Worm (Caenorhabditis elegans) whole organism, young adult: ENCODE results near the gene irld-14.

ENCODE experiments used
- B0019.2 ChIP-seq: fragments of 200-800 bp; sonication (Bioruptor generic); conservative IDR thresholded peaks from 2 replicates; pipeline ENCODE4 v1.3.6; 2022; ENCODE audit warnings: missing genetic modification reagents, missing genetic modification characterization, missing compliant biosample characterization
- B0035.1 ChIP-seq: sonication (generic microtip); optimal IDR thresholded peaks from 2 replicates; lab custom pipeline; 2016; ENCODE audit warnings: missing genetic modification characterization, mild to moderate bottlenecking, missing compliant biosample characterization, missing genotype, missing genetic modification reagents
- F23B12.7 ChIP-seq: sonication (generic microtip); optimal IDR thresholded peaks from 2 replicates; lab custom pipeline; 2017; ENCODE audit warnings: missing genetic modification characterization, mild to moderate bottlenecking, missing compliant biosample characterization, antibody characterized with exemption, moderate library complexity; ENCODE audit not compliant: insufficient read depth
- F39B2.1 ChIP-seq: fragments of 200-800 bp; sonication (Bioruptor generic); IDR thresholded peaks from 2 replicates; pipeline ENCODE4 v1.3.6; 2022; ENCODE audit warnings: missing genetic modification reagents, missing genetic modification characterization, missing compliant biosample characterization
- F57A8.1 ChIP-seq: fragments of 200-800 bp; sonication (Bioruptor generic); optimal IDR thresholded peaks from 2 replicates; lab custom pipeline; 2018; ENCODE audit warnings: mild to moderate bottlenecking, missing genetic modification characterization, moderate library complexity, missing compliant biosample characterization
- K12H6.12 ChIP-seq: fragments of 200-800 bp; sonication (Bioruptor generic); optimal IDR thresholded peaks from 2 replicates; lab custom pipeline; 2018; ENCODE audit warnings: mild to moderate bottlenecking, missing genetic modification characterization, missing compliant biosample characterization
- T07F8.4 ChIP-seq: sonication (generic microtip); optimal IDR thresholded peaks from 2 replicates; lab custom pipeline; 2016; ENCODE audit warnings: mild to moderate bottlenecking, missing genetic modification characterization, moderate library complexity, missing compliant biosample characterization
- T26A5.8 ChIP-seq: sonication (generic microtip); optimal IDR thresholded peaks from 2 replicates; lab custom pipeline; 2016; ENCODE audit warnings: missing genetic modification characterization, missing compliant biosample characterization
- Y56A3A.18 ChIP-seq: fragments of 200-800 bp; sonication (Bioruptor generic); IDR thresholded peaks from 2 replicates; pipeline ENCODE4 v1.3.6; 2022; ENCODE audit warnings: missing genetic modification reagents, missing genetic modification characterization, missing compliant biosample characterization
- Y67H2A.10 ChIP-seq: fragments of 200-800 bp; sonication (Bioruptor generic); conservative IDR thresholded peaks from 2 replicates; pipeline ENCODE4 v1.3.6; 2022; ENCODE audit warnings: missing genetic modification reagents, missing genetic modification characterization, missing compliant biosample characterization
- athp-1 ChIP-seq: sonication (generic microtip); optimal IDR thresholded peaks from 2 replicates; lab custom pipeline; 2017; ENCODE audit warnings: mild to moderate bottlenecking, missing genetic modification characterization, missing compliant biosample characterization
- attf-3 ChIP-seq: fragments of 200-800 bp; sonication (Bioruptor generic); conservative IDR thresholded peaks from 2 replicates; pipeline ENCODE4 v1.3.6; 2022; ENCODE audit warnings: missing genetic modification reagents, missing genetic modification characterization, missing compliant biosample characterization
- attf-5 ChIP-seq: fragments of 200-800 bp; sonication (Bioruptor generic); optimal IDR thresholded peaks from 2 replicates; lab custom pipeline; 2018; ENCODE audit warnings: mild to moderate bottlenecking, missing genetic modification characterization, missing compliant biosample characterization
- attf-6 ChIP-seq: fragments of 200-800 bp; sonication (Bioruptor generic); IDR thresholded peaks from 2 replicates; pipeline ENCODE4 v1.3.6; 2022; ENCODE audit warnings: missing genetic modification reagents, missing genetic modification characterization, missing compliant biosample characterization
- ceh-40 ChIP-seq: fragments of 200-800 bp; sonication (Bioruptor generic); IDR thresholded peaks from 2 replicates; pipeline ENCODE4 v1.3.6; 2022; ENCODE audit warnings: missing genetic modification characterization, missing compliant biosample characterization
- ceh-58 ChIP-seq: fragments of 200-800 bp; sonication (Bioruptor generic); IDR thresholded peaks from 2 replicates; pipeline ENCODE4 v1.3.6; 2022; ENCODE audit warnings: missing genetic modification characterization, missing compliant biosample characterization
- dox-1 ChIP-seq: fragments of 200-800 bp; sonication (Bioruptor generic); IDR thresholded peaks from 2 replicates; pipeline ENCODE4 v1.3.6; 2022; ENCODE audit warnings: missing genetic modification reagents, missing genetic modification characterization, missing compliant biosample characterization
- efl-1 ChIP-seq: fragments of 150-350 bp; optimal IDR thresholded peaks from 2 replicates; lab custom pipeline; 2014; ENCODE audit warnings: missing biosample characterization, missing genetic modification reagents, missing genetic modification characterization
- egrh-3 ChIP-seq: fragments of 200-800 bp; sonication (Bioruptor generic); IDR thresholded peaks from 2 replicates; pipeline ENCODE4 v1.3.6; 2022; ENCODE audit warnings: missing genetic modification reagents, missing genetic modification characterization, missing compliant biosample characterization
- gei-17 ChIP-seq: fragments of 200-800 bp; sonication (Bioruptor generic); optimal IDR thresholded peaks from 2 replicates; lab custom pipeline; 2018; ENCODE audit warnings: mild to moderate bottlenecking, missing genetic modification characterization, missing compliant biosample characterization
- hmg-1.2 ChIP-seq: fragments of 200-800 bp; sonication (Bioruptor generic); IDR thresholded peaks from 2 replicates; pipeline ENCODE4 v1.3.6; 2022; ENCODE audit warnings: missing genetic modification reagents, missing genetic modification characterization, missing compliant biosample characterization
- hrde-1 ChIP-seq: sonication (generic microtip); optimal IDR thresholded peaks from 2 replicates; lab custom pipeline; 2016; ENCODE audit warnings: missing genetic modification characterization, mild to moderate bottlenecking, missing compliant biosample characterization, moderate library complexity, missing genotype, missing genetic modification reagents, borderline replicate concordance
- hsf-1 ChIP-seq: fragments of 200-800 bp; sonication (Bioruptor generic); IDR thresholded peaks from 2 replicates; pipeline ENCODE4 v1.3.6; 2022; ENCODE audit warnings: missing genetic modification reagents, missing genetic modification characterization, missing compliant biosample characterization
- let-526 ChIP-seq: fragments of 200-800 bp; sonication (Bioruptor generic); IDR thresholded peaks from 2 replicates; pipeline ENCODE4 v1.3.6; 2022; ENCODE audit warnings: missing genetic modification reagents, missing genetic modification characterization, missing compliant biosample characterization
- lin-26 ChIP-seq: fragments of 200-800 bp; sonication (Bioruptor generic); IDR thresholded peaks from 2 replicates; pipeline ENCODE4 v1.3.6; 2022; ENCODE audit warnings: missing genetic modification reagents, missing genetic modification characterization, missing compliant biosample characterization
- lsy-27 ChIP-seq: sonication (generic microtip); optimal IDR thresholded peaks from 2 replicates; lab custom pipeline; 2017; ENCODE audit warnings: missing genetic modification characterization, mild to moderate bottlenecking, missing compliant biosample characterization, antibody characterized with exemption, missing genotype, borderline replicate concordance; ENCODE audit not compliant: insufficient read depth
- madf-6 ChIP-seq: fragments of 200-800 bp; sonication (Bioruptor generic); IDR thresholded peaks from 2 replicates; pipeline ENCODE4 v1.3.6; 2022; ENCODE audit warnings: missing genetic modification reagents, missing genetic modification characterization, missing compliant biosample characterization
- mes-4 ChIP-seq: sonication (generic microtip); optimal IDR thresholded peaks from 2 replicates; lab custom pipeline; 2016; ENCODE audit warnings: missing genotype, missing genetic modification characterization, missing compliant biosample characterization
- mxl-1 ChIP-seq: sonication (generic microtip); optimal IDR thresholded peaks from 2 replicates; lab custom pipeline; 2016; ENCODE audit warnings: missing genetic modification characterization, missing compliant biosample characterization
- nfya-2 ChIP-seq: fragments of 200-800 bp; sonication (Bioruptor generic); IDR thresholded peaks from 2 replicates; pipeline ENCODE4 v1.3.6; 2022; ENCODE audit warnings: missing genetic modification reagents, missing genetic modification characterization, missing compliant biosample characterization
- nhr-179 ChIP-seq: sonication (generic microtip); optimal IDR thresholded peaks from 2 replicates; lab custom pipeline; 2016; ENCODE audit warnings: mild to moderate bottlenecking, missing genetic modification characterization, missing compliant biosample characterization
- nhr-27 ChIP-seq: fragments of 200-800 bp; sonication (Bioruptor generic); optimal IDR thresholded peaks from 2 replicates; lab custom pipeline; 2018; ENCODE audit warnings: mild to moderate bottlenecking, missing genetic modification characterization, moderate library complexity, missing compliant biosample characterization
- nhr-90 ChIP-seq: sonication (generic microtip); optimal IDR thresholded peaks from 2 replicates; lab custom pipeline; 2016; ENCODE audit warnings: missing genotype, mild to moderate bottlenecking, missing genetic modification characterization, missing compliant biosample characterization
- pbrm-1 ChIP-seq: fragments of 200-800 bp; sonication (Bioruptor generic); IDR thresholded peaks from 2 replicates; pipeline ENCODE4 v1.3.6; 2022; ENCODE audit warnings: missing genetic modification reagents, missing genetic modification characterization, missing compliant biosample characterization
- rcor-1 ChIP-seq: fragments of 200-800 bp; sonication (Bioruptor generic); IDR thresholded peaks from 2 replicates; pipeline ENCODE4 v1.3.6; 2022; ENCODE audit warnings: missing genetic modification reagents, missing genetic modification characterization, missing compliant biosample characterization
- rpc-1 ChIP-seq, 2 experiments: fragments of 150-350 bp in 1 of 2; sonication (generic microtip) in 1 of 2; optimal IDR thresholded peaks; 2 replicates each; lab custom pipeline; 2014 to 2018; ENCODE audit warnings: missing biosample characterization in 1 of 2, missing genetic modification characterization in 1 of 2, missing genetic modification reagents in 1 of 2, missing genotype in 1 of 2
- sdz-38 ChIP-seq: sonication (generic microtip); optimal IDR thresholded peaks from 2 replicates; lab custom pipeline; 2016; ENCODE audit warnings: missing genotype, missing genetic modification characterization, missing compliant biosample characterization
- snpc-1.1 ChIP-seq: sonication (generic microtip); optimal IDR thresholded peaks from 2 replicates; lab custom pipeline; 2017; ENCODE audit warnings: missing genetic modification characterization, mild to moderate bottlenecking, missing compliant biosample characterization, antibody characterized with exemption, moderate library complexity, missing genotype, missing genetic modification reagents; ENCODE audit not compliant: insufficient read depth
- snpc-4 ChIP-seq, 5 experiments: fragments of 150-350 bp in 1 of 5; sonication (generic microtip) in 4 of 5; optimal IDR thresholded peaks; 2 replicates each; lab custom pipeline; 2014 to 2018; ENCODE audit warnings: missing genetic modification characterization in 5 of 5, missing biosample characterization in 3 of 5, antibody characterized with exemption in 2 of 5, mild to moderate bottlenecking in 2 of 5, missing compliant biosample characterization in 2 of 5, missing genotype in 2 of 5, moderate library complexity in 2 of 5, missing genetic modification reagents in 1 of 5
- sptf-2 ChIP-seq: fragments of 200-800 bp; sonication (Bioruptor generic); optimal IDR thresholded peaks from 2 replicates; lab custom pipeline; 2018; ENCODE audit warnings: mild to moderate bottlenecking, missing genetic modification characterization, missing compliant biosample characterization
- tlf-1 ChIP-seq: fragments of 200-800 bp; sonication (Bioruptor generic); optimal IDR thresholded peaks from 2 replicates; lab custom pipeline; 2018; ENCODE audit warnings: mild to moderate bottlenecking, missing genetic modification characterization, missing compliant biosample characterization
- unc-130 ChIP-seq: sonication (generic microtip); optimal IDR thresholded peaks from 2 replicates; lab custom pipeline; 2016; ENCODE audit warnings: missing genetic modification reagents, missing genetic modification characterization, missing compliant biosample characterization
- zfh-2 ChIP-seq: fragments of 200-800 bp; sonication (Bioruptor generic); conservative IDR thresholded peaks from 2 replicates; pipeline ENCODE4 v1.3.6; 2022; ENCODE audit warnings: missing genetic modification reagents, missing genetic modification characterization, missing compliant biosample characterization
- ztf-18 ChIP-seq: sonication (generic microtip); optimal IDR thresholded peaks from 2 replicates; lab custom pipeline; 2016; ENCODE audit warnings: missing genotype, mild to moderate bottlenecking, missing genetic modification characterization, missing compliant biosample characterization
- ztf-26 ChIP-seq: sonication (generic microtip); optimal IDR thresholded peaks from 2 replicates; lab custom pipeline; 2017; ENCODE audit warnings: missing genetic modification characterization, missing compliant biosample characterization
- ztf-28 ChIP-seq: fragments of 200-800 bp; sonication (Bioruptor generic); IDR thresholded peaks from 2 replicates; pipeline ENCODE4 v1.3.6; 2022; ENCODE audit warnings: missing genetic modification reagents, missing genetic modification characterization, missing compliant biosample characterization
- ztf-6 ChIP-seq: fragments of 200-800 bp; sonication (Bioruptor generic); IDR thresholded peaks from 2 replicates; pipeline ENCODE4 v1.3.6; 2022; ENCODE audit warnings: missing genetic modification reagents, missing genetic modification characterization, missing compliant biosample characterization

The irld-14 gene

DNA sequence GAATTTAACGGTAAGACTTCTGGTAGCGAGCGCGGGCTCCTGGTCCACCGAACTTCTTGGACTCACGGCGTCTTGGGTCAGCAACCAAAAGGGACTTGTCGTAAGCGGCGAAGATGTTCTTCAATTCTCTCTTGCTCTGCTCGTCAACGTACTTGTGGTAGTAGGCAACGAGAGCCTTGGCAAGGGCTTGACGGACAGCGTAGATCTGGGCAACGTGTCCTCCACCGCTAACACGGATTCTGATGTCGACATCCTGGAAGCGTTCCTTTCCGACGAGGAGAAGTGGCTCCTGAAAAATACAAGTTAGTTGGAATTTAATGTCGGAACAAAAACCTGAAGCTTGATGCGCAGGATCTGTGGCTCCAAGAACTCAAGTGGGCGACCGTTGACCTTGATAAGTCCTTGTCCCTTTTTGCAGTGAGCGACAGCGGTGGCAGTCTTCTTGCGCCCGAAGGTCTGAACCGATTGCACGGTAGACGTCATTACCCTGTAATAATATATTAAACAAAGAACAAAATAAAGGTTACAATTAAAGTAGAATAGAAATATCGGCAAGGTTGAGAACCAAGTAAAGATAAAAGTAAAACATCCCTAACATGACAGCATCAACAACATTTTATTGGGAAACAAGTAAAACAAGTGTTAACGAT, 3.8 kb downstream of the irld-14 start, which contains the start of gene rps-16 (continued):
- TF ChIP-seq nhr-179 (tag; lab: Kevin White, UChicago) (no peak), unc-130 (GFP tag; lab: Kevin White, UChicago) (no peak), T26A5.8 (tag; lab: Kevin White, UChicago) (peak; percentile 79), efl-1 (peak; percentile 3), lin-26 (GFP tag; lab: Robert Waterston, UW) (no peak; the same call in 1 of the 2 replicates), hrde-1 (tag; lab: Kevin White, UChicago) (peak; percentile 76), ztf-6 (GFP tag; lab: Robert Waterston, UW) (no peak), ceh-58 (GFP tag; lab: Robert Waterston, UW) (0 out of 2 replicates have a peak, but pooled peaks have one; percentile 85), F57A8.1 (peak; percentile 35), athp-1 (tag; lab: Kevin White, UChicago) (peak; percentile 66), tlf-1 (GFP tag; lab: Kevin White, UChicago) (peak; percentile 61), F39B2.1 (peak; percentile 75; the same call in 1 of the 2 replicates), pbrm-1 (GFP tag; lab: Robert Waterston, UW) (no peak), snpc-4 (GFP tag; optimal IDR thresholded peaks at IDR 0.05; lab: Kevin White, UChicago) (no peak), snpc-4 (tag; optimal IDR thresholded peaks at IDR 0.05; lab: Kevin White, UChicago) (peak in 2 of 4 experiments; percentile 27 to 29), madf-6 (GFP tag; lab: Robert Waterston, UW) (peak; percentile 80), mes-4 (tag; lab: Kevin White, UChicago) (no peak), B0035.1 (tag; lab: Kevin White, UChicago) (no peak), mxl-1 (tag; lab: Kevin White, UChicago) (no peak), Y56A3A.18 (peak; percentile 67), snpc-1.1 (tag; lab: Kevin White, UChicago) (peak; percentile 49), gei-17 (no peak), rcor-1 (peak; percentile 80), attf-5 (no peak), K12H6.12 (tag; lab: Kevin White, UChicago) (no peak), ceh-40 (GFP tag; lab: Robert Waterston, UW) (0 out of 2 replicates have a peak, but pooled peaks have one; percentile 14), F23B12.7 (tag; lab: Kevin White, UChicago) (no peak), attf-3 (GFP tag; lab: Robert Waterston, UW) (no peak), B0019.2 (no peak), ztf-28 (no peak), nhr-27 (tag; lab: Kevin White, UChicago) (no peak), nhr-90 (tag; lab: Kevin White, UChicago) (no peak), nfya-2 (GFP tag; lab: Robert Waterston, UW) (no peak), Y67H2A.10 (GFP tag; lab: Robert Waterston, UW) (no peak), ztf-26 (tag; lab: Kevin White, UChicago) (no peak), let-526 (no peak), rpc-1 (optimal IDR thresholded peaks at IDR 0.05; lab: Kevin White, UChicago) (no peak), rpc-1 (tag; optimal IDR thresholded peaks at IDR 0.05; lab: Kevin White, UChicago) (no peak)

DNA sequence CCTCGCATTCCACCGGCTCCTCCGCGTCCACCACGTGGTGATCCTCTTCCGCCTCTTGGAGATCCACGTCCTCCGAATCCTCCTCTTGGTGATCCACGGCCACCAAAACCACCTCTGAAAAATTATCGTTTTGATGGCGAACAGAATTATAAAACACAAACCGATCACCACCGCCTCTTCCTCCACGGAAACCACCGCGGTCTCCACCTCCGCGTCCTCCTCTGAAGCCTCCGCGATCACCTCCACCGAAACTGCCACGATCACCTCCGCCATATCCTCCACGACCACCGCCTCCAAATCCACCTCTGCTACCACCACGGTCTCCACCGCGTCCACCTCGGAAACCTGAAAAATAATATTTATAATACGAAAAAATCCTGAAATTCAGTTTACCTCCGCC, 5.2 kb downstream of the irld-14 start:
- TF ChIP-seq zfh-2 (GFP tag; lab: Robert Waterston, UW) (peak; percentile 87), dox-1 (GFP tag; lab: Robert Waterston, UW) (peak; percentile 11; the same call in 1 of the 2 replicates), egrh-3 (peak; percentile 78), F57A8.1 (peak; percentile 20), attf-6 (GFP tag; lab: Robert Waterston, UW) (peak; percentile 35; the same call in 1 of the 2 replicates), lsy-27 (no peak), sptf-2 (GFP tag; lab: Kevin White, UChicago) (peak; percentile 2), T07F8.4 (tag; lab: Kevin White, UChicago) (no peak), sdz-38 (tag; lab: Kevin White, UChicago) (no peak), hmg-1.2 (GFP tag; lab: Robert Waterston, UW) (no peak), ztf-18 (tag; lab: Kevin White, UChicago) (no peak), hsf-1 (GFP tag; lab: Robert Waterston, UW) (peak; percentile 5; the same call in 1 of the 2 replicates)
